Worm (Caenorhabditis elegans): ENCODE data around the gene eor-1.

The eor-1 gene

ce11 chrIV:4788332-4788731, 10.6 kb downstream of the eor-1 start, which contains the start of gene nhr-104:
Gene nhr-104 (minus strand): TSS chrIV:4788692.
- TF ChIP-seq unc-62 (GFP tag; optimal IDR thresholded peaks at IDR 0.05 in 1 of 2), result peak in 1 of 2 experiments; percentile 92
- TF ChIP-seq unc-62 (tag; optimal IDR thresholded peaks at IDR 0.05), result no peak
- TF ChIP-seq lsy-2 (tag; optimal IDR thresholded peaks at IDR 0.05), result peak in 1 of 2 experiments; percentile 59
- peak; percentile 98 for TF ChIP-seq nhr-28 (tag; optimal IDR thresholded peaks at IDR 0.05)
- peak in 1 of 2 experiments; percentile 86 for TF ChIP-seq mdl-1 (tag; optimal IDR thresholded peaks at IDR 0.05)
- TF ChIP-seq mes-2 (tag; optimal IDR thresholded peaks at IDR 0.05; ENCODE audit: poor library complexity, severe bottlenecking), result peak; percentile 35
- peak; percentile 72 for TF ChIP-seq dmd-6 (GFP tag; IDR thresholded peaks at IDR 0.05)
- no peak for TF ChIP-seq ZK337.2 (GFP tag; IDR thresholded peaks at IDR 0.05)
- TF ChIP-seq fos-1 (tag; optimal IDR thresholded peaks at IDR 0.05), result no peak
- TF ChIP-seq pqm-1 (tag; optimal IDR thresholded peaks at IDR 0.05), result no peak
- TF ChIP-seq rbr-2 (tag; optimal IDR thresholded peaks at IDR 0.05), result no peak
- 0 out of 2 replicates have a peak, but pooled peaks have one; percentile 17 for TF ChIP-seq hmg-1.1 (GFP tag; IDR thresholded peaks at IDR 0.05)
- no peak for TF ChIP-seq Y48G9A.11 (GFP tag; IDR thresholded peaks at IDR 0.05)
- peak; percentile 45 for TF ChIP-seq mxl-3 (GFP tag; optimal IDR thresholded peaks at IDR 0.05)
- TF ChIP-seq nhr-77 (tag; optimal IDR thresholded peaks at IDR 0.05), result peak; percentile 83
- no peak for TF ChIP-seq lir-3 (tag; optimal IDR thresholded peaks at IDR 0.05)
- TF ChIP-seq hif-1 (tag; optimal IDR thresholded peaks at IDR 0.05), result peak in 1 of 2 experiments; percentile 33
- no peak for TF ChIP-seq snpc-1.2 (GFP tag; IDR thresholded peaks at IDR 0.05)
- TF ChIP-seq ces-1 (GFP tag; optimal IDR thresholded peaks at IDR 0.05), result no peak
- no peak for TF ChIP-seq lin-1 (GFP tag; IDR thresholded peaks at IDR 0.05)
- TF ChIP-seq pha-4 (GFP tag; IDR thresholded peaks at IDR 0.05), result no peak
- peak; percentile 26 for TF ChIP-seq pha-4 (tag; optimal IDR thresholded peaks at IDR 0.05)
- no peak for TF ChIP-seq set-16 (GFP tag; IDR thresholded peaks at IDR 0.05)
- no peak for TF ChIP-seq egl-27 (tag; optimal IDR thresholded peaks at IDR 0.05)
- no peak for TF ChIP-seq nhr-237 (tag; optimal IDR thresholded peaks at IDR 0.05)
- peak; percentile 14 for TF ChIP-seq ztf-7 (tag; optimal IDR thresholded peaks at IDR 0.05)
- no peak for TF ChIP-seq ceh-32 (tag; optimal IDR thresholded peaks at IDR 0.05; ENCODE audit: poor library complexity)
- TF ChIP-seq duxl-1 (tag; optimal IDR thresholded peaks at IDR 0.05; ENCODE audit: poor library complexity), result no peak
- TF ChIP-seq nhr-48 (tag; optimal IDR thresholded peaks at IDR 0.05), result peak; percentile 63
- no peak for TF ChIP-seq dpl-1 (GFP tag; optimal IDR thresholded peaks at IDR 0.05)
- TF ChIP-seq hlh-30 (tag; optimal IDR thresholded peaks at IDR 0.05; ENCODE audit: insufficient read depth), result peak; percentile 67
- peak; percentile 45 for TF ChIP-seq mep-1 (tag; optimal IDR thresholded peaks at IDR 0.05)
- TF ChIP-seq daf-16 (GFP tag; optimal IDR thresholded peaks at IDR 0.05), result no peak
- TF ChIP-seq daf-16 (tag; optimal IDR thresholded peaks at IDR 0.05), result peak; percentile 97
- TF ChIP-seq zip-11 (GFP tag; IDR thresholded peaks at IDR 0.05), result no peak
- no peak for TF ChIP-seq lin-38 (GFP tag; IDR thresholded peaks at IDR 0.05)
- TF ChIP-seq cey-2 (tag; optimal IDR thresholded peaks at IDR 0.05; ENCODE audit: borderline replicate concordance, insufficient read depth), result no peak
- TF ChIP-seq nhr-102 (tag; optimal IDR thresholded peaks at IDR 0.05), result peak; percentile 7
- no peak for TF ChIP-seq vab-7 (GFP tag; IDR thresholded peaks at IDR 0.05)
- peak; percentile 80 for TF ChIP-seq hlh-11 (tag; optimal IDR thresholded peaks at IDR 0.05)
- TF ChIP-seq dve-1 (tag; optimal IDR thresholded peaks at IDR 0.05; ENCODE audit: insufficient read depth), result peak; percentile 81

- peak; percentile 13 for TF ChIP-seq dve-1 (tag; optimal IDR thresholded peaks at IDR 0.05; ENCODE audit: insufficient read depth)
- 0 out of 2 replicates have a peak, but pooled peaks have one; percentile 10 for TF ChIP-seq snpc-1.2 (GFP tag; IDR thresholded peaks at IDR 0.05)
These were observed 14.3 kb downstream of the eor-1 start for ce11 chrIV:4784687-4785086.

All from whole organism, L4 larva.